Worm (Caenorhabditis elegans) whole organism, mixed stage, embryonic: Measurements from ENCODE around the gene msrp-3.

Source experiments
- ces-1 ChIP-seq: fragments of 150-350 bp; optimal IDR thresholded peaks from 2 replicates; lab custom pipeline; 2014; ENCODE audit warnings: missing biosample characterization, missing genetic modification reagents, missing genetic modification characterization
- mep-1 ChIP-seq: fragments of 150-350 bp; optimal IDR thresholded peaks from 2 replicates; lab custom pipeline; 2017; ENCODE audit warnings: missing biosample characterization, missing genetic modification reagents, missing genetic modification characterization, inconsistent platforms
- nhr-2 ChIP-seq: fragments of 150-350 bp; optimal IDR thresholded peaks from 2 replicates; lab custom pipeline; 2014; ENCODE audit warnings: missing biosample characterization, missing genetic modification characterization
- nhr-28 ChIP-seq: fragments of 150-350 bp; optimal IDR thresholded peaks from 2 replicates; lab custom pipeline; 2014; ENCODE audit warnings: missing biosample characterization, missing genetic modification characterization
- pha-4 ChIP-seq: fragments of 150-350 bp; optimal IDR thresholded peaks from 2 replicates; lab custom pipeline; 2018; ENCODE audit warnings: missing biosample characterization, missing genetic modification reagents, missing genetic modification characterization
- snpc-4 ChIP-seq: fragments of 150-350 bp; optimal IDR thresholded peaks from 2 replicates; lab custom pipeline; 2014; ENCODE audit warnings: missing biosample characterization, missing genetic modification characterization
- unc-39 ChIP-seq: fragments of 150-350 bp; optimal IDR thresholded peaks from 2 replicates; lab custom pipeline; 2014; ENCODE audit warnings: missing biosample characterization, missing genetic modification characterization
- ztf-11 ChIP-seq: fragments of 150-350 bp; optimal IDR thresholded peaks from 2 replicates; lab custom pipeline; 2014; ENCODE audit warnings: missing biosample characterization, missing genetic modification characterization

DNA sequence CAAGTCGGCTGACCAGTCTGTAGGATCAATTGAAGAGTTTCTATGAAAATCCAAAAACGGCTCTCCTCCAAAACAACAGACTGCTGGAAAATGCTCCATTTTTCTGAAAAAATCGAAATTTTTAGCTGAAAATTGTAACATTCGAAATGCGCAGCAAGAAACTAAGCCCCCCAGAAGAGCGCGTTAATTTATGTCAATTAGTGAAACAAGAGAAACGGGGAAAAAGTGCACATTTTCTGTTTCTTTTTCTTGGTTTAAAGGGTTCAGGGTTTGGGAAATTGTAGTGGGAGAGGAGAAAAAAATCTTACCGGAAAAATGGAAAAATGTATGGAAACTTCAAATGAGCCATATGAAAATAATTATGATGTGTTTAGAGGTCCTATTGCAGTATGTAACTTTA lies 49.4 kb downstream of the msrp-3 start, which contains the start of gene C08G5.7:
- TF ChIP-seq ces-1: peak; percentile 20
- TF ChIP-seq pha-4 (tag; lab: Kevin White, UChicago): no peak
- TF ChIP-seq snpc-4 (tag; lab: Kevin White, UChicago): no peak
- TF ChIP-seq mep-1 (tag; lab: Kevin White, UChicago): no peak
- no peak for TF ChIP-seq ztf-11 (tag; lab: Kevin White, UChicago)
- no peak for TF ChIP-seq nhr-2
- TF ChIP-seq nhr-28: no peak
- no peak for TF ChIP-seq unc-39 (tag; lab: Kevin White, UChicago)
